Fruit fly (Drosophila melanogaster): ENCODE data around the gene Madm.

The Madm gene

dm6 chr3R:5736305-5736869 lies 5.9 kb upstream of the Madm start, which contains the start of the genes CG2100 and CG1236 (continued):
- TF ChIP-seq CTCF (GFP tag; optimal IDR thresholded peaks at IDR 0.05) (peak; percentile 24), cato (GFP tag; optimal IDR thresholded peaks at IDR 0.05; ENCODE audit: borderline replicate concordance) (peak; percentile 62), lilli (GFP tag; optimal IDR thresholded peaks at IDR 0.05) (peak; percentile 79), CHES-1-like (GFP tag; optimal IDR thresholded peaks at IDR 0.05) (peak; percentile 25), her (GFP tag; optimal IDR thresholded peaks at IDR 0.05) (no peak), CG4328 (GFP tag; optimal IDR thresholded peaks at IDR 0.05) (peak; percentile 65), CG11247 (GFP tag; IDR thresholded peaks at IDR 0.05) (peak; percentile 65), Asciz (GFP tag; optimal IDR thresholded peaks at IDR 0.05) (peak; percentile 77), wek (GFP tag; optimal IDR thresholded peaks at IDR 0.05) (peak; percentile 18), CG10274 (GFP tag; optimal IDR thresholded peaks at IDR 0.05) (peak; percentile 56), CG34422 (GFP tag; IDR thresholded peaks at IDR 0.05) (peak; percentile 72; the same call in 2 of the 3 replicates), ftz-f1 (GFP tag; optimal IDR thresholded peaks at IDR 0.05) (peak; percentile 37), Atf-2 (GFP tag; optimal IDR thresholded peaks at IDR 0.05) (peak; percentile 31), bsh (GFP tag; optimal IDR thresholded peaks at IDR 0.05) (peak; percentile 73 to 89), CG9437 (GFP tag; optimal IDR thresholded peaks at IDR 0.05) (peak; percentile 89), CG15601 (tag; optimal IDR thresholded peaks at IDR 0.05) (peak; percentile 88), CG7786 (GFP tag; optimal IDR thresholded peaks at IDR 0.05) (no peak), pho (GFP tag; optimal IDR thresholded peaks at IDR 0.05) (peak; percentile 32), trh (GFP tag; optimal IDR thresholded peaks at IDR 0.05) (peak; percentile 55), pros (GFP tag; optimal IDR thresholded peaks at IDR 0.05) (no peak), pan (optimal IDR thresholded peaks at IDR 0.05) (peak in 1 of 2 experiments; percentile 64), pan (GFP tag; optimal IDR thresholded peaks at IDR 0.05 in 1 of 2, IDR thresholded peaks at IDR 0.05 in 1 of 2) (peak; percentile 65 to 81), CG18619 (GFP tag; optimal IDR thresholded peaks at IDR 0.05) (peak; percentile 89), E2f2 (GFP tag; IDR thresholded peaks at IDR 0.05) (peak; percentile 60; the same call in 1 of the 2 replicates), Scr (GFP tag; IDR thresholded peaks at IDR 0.05; ENCODE audit: partially characterized antibody) (no peak), BEAF-32 (GFP tag; optimal IDR thresholded peaks at IDR 0.05) (peak; percentile 2), Awh (GFP tag; IDR thresholded peaks at IDR 0.05) (peak; percentile 65), HmgD (GFP tag; optimal IDR thresholded peaks at IDR 0.05) (no peak), Dbx (GFP tag; IDR thresholded peaks at IDR 0.05) (peak; percentile 78), CG42726 (GFP tag; IDR thresholded peaks at IDR 0.05; ENCODE audit: partially characterized antibody) (no peak), amos (GFP tag; IDR thresholded peaks at IDR 0.05; ENCODE audit: partially characterized antibody) (no peak), CG1024 (GFP tag; IDR thresholded peaks at IDR 0.05) (peak; percentile 27; the same call in 1 of the 2 replicates), lab (GFP tag; optimal IDR thresholded peaks at IDR 0.05) (no peak), CG14050 (GFP tag; IDR thresholded peaks at IDR 0.05) (peak; percentile 41; the same call in 2 of the 3 replicates), otp (GFP tag; IDR thresholded peaks at IDR 0.05) (no peak), pnt (GFP tag; optimal IDR thresholded peaks at IDR 0.05) (no peak), CG3065 (GFP tag; optimal IDR thresholded peaks at IDR 0.05) (peak; percentile 35), Hand (GFP tag; optimal IDR thresholded peaks at IDR 0.05) (peak; percentile 44), CG9817 (tag; optimal IDR thresholded peaks at IDR 0.05) (peak; percentile 73), dm (GFP tag; optimal IDR thresholded peaks at IDR 0.05) (no peak), Rx (GFP tag; IDR thresholded peaks at IDR 0.05) (0 out of 2 replicates have a peak, but pooled peaks have one; percentile 49), CG4424 (GFP tag; optimal IDR thresholded peaks at IDR 0.05) (peak; percentile 80), en (GFP tag; optimal IDR thresholded peaks at IDR 0.05) (no peak), Abd-B (GFP tag; optimal IDR thresholded peaks at IDR 0.05) (peak; percentile 85), YL-1 (GFP tag; optimal IDR thresholded peaks at IDR 0.05) (peak; percentile 71), kah (GFP tag; optimal IDR thresholded peaks at IDR 0.05) (peak; percentile 85), CG6654 (GFP tag; optimal IDR thresholded peaks at IDR 0.05) (peak; percentile 59), CG13894 (tag; optimal IDR thresholded peaks at IDR 0.05) (no peak), Neu2 (GFP tag; optimal IDR thresholded peaks at IDR 0.05; ENCODE audit: borderline replicate concordance) (no peak), CG8478 (optimal IDR thresholded peaks at IDR 0.05) (no peak), eve (GFP tag; optimal IDR thresholded peaks at IDR 0.05) (no peak)

All from whole organism, embryonic.